Worm (Caenorhabditis elegans): ENCODE measurements around the gene egli-1.

The egli-1 gene

ce11 chrII:9338859-9339258 is 15.1 kb downstream of the egli-1 start, which contains the start of gene ttll-12:
Gene ttll-12, plus strand, starts transcription at chrII:9338997.
- TF ChIP-seq nhr-76 (tag; optimal IDR thresholded peaks at IDR 0.05) = no peak
- TF ChIP-seq elt-3 (tag; optimal IDR thresholded peaks at IDR 0.05) = no peak
- TF ChIP-seq nhr-25 (tag; optimal IDR thresholded peaks at IDR 0.05) = peak; percentile 9
- TF ChIP-seq lsy-12 (tag; optimal IDR thresholded peaks at IDR 0.05) = no peak
- no peak for TF ChIP-seq egl-27 (tag; optimal IDR thresholded peaks at IDR 0.05)
- TF ChIP-seq lin-39 (tag; optimal IDR thresholded peaks at IDR 0.05) = no peak
- TF ChIP-seq tbx-2 (tag; optimal IDR thresholded peaks at IDR 0.05) = no peak
- no peak for TF ChIP-seq egl-5 (tag; optimal IDR thresholded peaks at IDR 0.05)
- TF ChIP-seq zag-1 (tag; optimal IDR thresholded peaks at IDR 0.05) = no peak
- TF ChIP-seq fkh-10 (GFP tag; optimal IDR thresholded peaks at IDR 0.05) = no peak
- TF ChIP-seq mml-1 (tag; optimal IDR thresholded peaks at IDR 0.05) = no peak
- TF ChIP-seq pqm-1 (tag; optimal IDR thresholded peaks at IDR 0.05) = no peak
- TF ChIP-seq ama-1 (optimal IDR thresholded peaks at IDR 0.05) = peak; percentile 85
- TF ChIP-seq daf-12 (tag; optimal IDR thresholded peaks at IDR 0.05) = no peak
- TF ChIP-seq sea-2 (GFP tag; optimal IDR thresholded peaks at IDR 0.05) = no peak
- no peak for TF ChIP-seq skn-1 (tag; optimal IDR thresholded peaks at IDR 0.05)
- TF ChIP-seq snpc-4 (tag; optimal IDR thresholded peaks at IDR 0.05) = no peak

DNA sequence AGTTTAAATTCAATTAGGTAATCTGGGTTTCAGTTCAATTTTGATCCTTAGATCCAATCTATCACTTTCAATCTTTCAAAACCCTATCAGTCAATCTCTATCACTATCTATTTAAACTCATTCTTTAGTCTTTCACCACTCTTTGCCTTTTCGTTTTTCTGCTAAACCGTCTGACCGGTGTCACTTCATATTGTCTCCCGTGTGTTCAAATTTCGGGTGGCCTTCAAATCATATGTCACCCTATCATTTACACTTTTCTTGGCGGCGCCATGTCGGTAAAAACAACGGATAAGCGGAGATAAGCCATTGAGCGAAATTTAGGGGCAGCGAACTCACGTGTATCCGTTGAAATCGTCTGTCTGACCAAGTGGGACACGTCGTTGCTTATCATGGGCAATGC is 20.2 kb downstream of the egli-1 start:
- no peak for TF ChIP-seq ZK546.5 (tag; optimal IDR thresholded peaks at IDR 0.05)
- TF ChIP-seq egl-5 (tag; optimal IDR thresholded peaks at IDR 0.05) = no peak
- peak; percentile 65 for TF ChIP-seq nhr-23 (tag; optimal IDR thresholded peaks at IDR 0.05)
- TF ChIP-seq nfya-1 (tag; optimal IDR thresholded peaks at IDR 0.05; ENCODE audit: insufficient read depth) = no peak
- TF ChIP-seq nhr-28 (tag; optimal IDR thresholded peaks at IDR 0.05) = no peak
- TF ChIP-seq nhr-43 (tag; optimal IDR thresholded peaks at IDR 0.05; ENCODE audit: poor library complexity, severe bottlenecking) = peak; percentile 92
- peak; percentile 51 for TF ChIP-seq nhr-25 (tag; optimal IDR thresholded peaks at IDR 0.05)
- no peak for TF ChIP-seq elt-2 (tag; optimal IDR thresholded peaks at IDR 0.05)
- peak; percentile 58 for TF ChIP-seq unc-62 (GFP tag; optimal IDR thresholded peaks at IDR 0.05)
- no peak for TF ChIP-seq nhr-237 (tag; optimal IDR thresholded peaks at IDR 0.05)
- no peak for TF ChIP-seq ztf-11 (tag; optimal IDR thresholded peaks at IDR 0.05)
- no peak for TF ChIP-seq nhr-77 (tag; optimal IDR thresholded peaks at IDR 0.05)
- TF ChIP-seq ceh-82 (tag; optimal IDR thresholded peaks at IDR 0.05) = no peak
- TF ChIP-seq nhr-76 (tag; optimal IDR thresholded peaks at IDR 0.05) = no peak
- no peak for TF ChIP-seq mml-1 (tag; optimal IDR thresholded peaks at IDR 0.05)
- TF ChIP-seq unc-39 (tag; optimal IDR thresholded peaks at IDR 0.05) = no peak
- TF ChIP-seq hmg-11 (tag; optimal IDR thresholded peaks at IDR 0.05) = no peak
- TF ChIP-seq egl-27 (tag; optimal IDR thresholded peaks at IDR 0.05) = no peak
- TF ChIP-seq snpc-4 (tag; optimal IDR thresholded peaks at IDR 0.05) = no peak
- TF ChIP-seq fos-1 (tag; optimal IDR thresholded peaks at IDR 0.05) = no peak
- no peak for TF ChIP-seq jun-1 (tag; optimal IDR thresholded peaks at IDR 0.05)
- TF ChIP-seq ceh-28 (tag; optimal IDR thresholded peaks at IDR 0.05) = no peak
- TF ChIP-seq lin-15B (tag; optimal IDR thresholded peaks at IDR 0.05) = no peak
- TF ChIP-seq tbx-2 (tag; optimal IDR thresholded peaks at IDR 0.05) = peak; percentile 39
- TF ChIP-seq aly-2 (tag; optimal IDR thresholded peaks at IDR 0.05) = no peak
- no peak for TF ChIP-seq mdl-1 (tag; optimal IDR thresholded peaks at IDR 0.05)
- no peak for TF ChIP-seq pqm-1 (tag; optimal IDR thresholded peaks at IDR 0.05)
- peak in 2 of 3 experiments; percentile 59 to 86 for TF ChIP-seq elt-3 (tag; optimal IDR thresholded peaks at IDR 0.05)
- no peak for TF ChIP-seq ceh-16 (tag; optimal IDR thresholded peaks at IDR 0.05)

ce11 chrII:9345116-9345515 is 21.4 kb downstream of the egli-1 start:
- TF ChIP-seq fkh-10 (GFP tag; optimal IDR thresholded peaks at IDR 0.05) (no peak), nhr-77 (tag; optimal IDR thresholded peaks at IDR 0.05) (no peak), jun-1 (tag; optimal IDR thresholded peaks at IDR 0.05) (no peak), lin-15B (tag; optimal IDR thresholded peaks at IDR 0.05) (no peak)

DNA sequence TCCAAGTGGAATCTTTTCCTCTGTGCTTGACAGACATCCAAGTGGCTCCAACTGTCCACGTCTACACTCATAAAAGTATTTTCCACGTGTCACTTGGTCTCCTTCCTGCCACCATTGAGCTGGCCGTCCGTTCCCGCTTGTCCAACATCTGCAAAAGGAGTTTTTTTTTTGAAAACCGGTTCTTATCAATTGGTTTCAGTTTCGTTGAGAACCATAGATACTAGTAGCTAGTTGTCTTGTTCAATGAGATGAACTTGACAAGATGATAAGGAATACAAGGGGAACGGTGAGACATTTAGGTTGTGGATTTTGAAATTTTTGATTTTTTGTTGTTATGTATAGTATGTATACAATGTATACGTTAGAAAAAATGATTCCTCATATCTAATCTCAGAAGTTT is 22.0 kb downstream of the egli-1 start:
- TF ChIP-seq ceh-9 (tag; optimal IDR thresholded peaks at IDR 0.05) (no peak), eor-1 (tag; optimal IDR thresholded peaks at IDR 0.05) (no peak), lin-15B (tag; optimal IDR thresholded peaks at IDR 0.05) (no peak), nhr-76 (tag; optimal IDR thresholded peaks at IDR 0.05) (no peak), unc-62 (GFP tag; optimal IDR thresholded peaks at IDR 0.05) (no peak), elt-2 (tag; optimal IDR thresholded peaks at IDR 0.05) (no peak), zag-1 (tag; optimal IDR thresholded peaks at IDR 0.05) (no peak), skn-1 (tag; optimal IDR thresholded peaks at IDR 0.05) (no peak), nhr-12 (tag; optimal IDR thresholded peaks at IDR 0.05) (no peak), sea-2 (GFP tag; optimal IDR thresholded peaks at IDR 0.05) (no peak), lsy-12 (tag; optimal IDR thresholded peaks at IDR 0.05) (no peak), tbx-2 (tag; optimal IDR thresholded peaks at IDR 0.05) (no peak), ZK546.5 (tag; optimal IDR thresholded peaks at IDR 0.05) (no peak), pha-4 (tag; optimal IDR thresholded peaks at IDR 0.05) (no peak), mml-1 (tag; optimal IDR thresholded peaks at IDR 0.05) (no peak), nhr-67 (tag; optimal IDR thresholded peaks at IDR 0.05) (no peak), nfya-1 (tag; optimal IDR thresholded peaks at IDR 0.05; ENCODE audit: insufficient read depth) (no peak), ceh-16 (tag; optimal IDR thresholded peaks at IDR 0.05) (no peak), nhr-43 (tag; optimal IDR thresholded peaks at IDR 0.05; ENCODE audit: poor library complexity, severe bottlenecking) (no peak), nhr-237 (tag; optimal IDR thresholded peaks at IDR 0.05) (no peak)
